Fruit fly (Drosophila melanogaster) whole organism, embryonic: ENCODE results near the gene CG5381.

ENCODE experiments used
- Abd-B ChIP-seq: fragments of 200-800 bp; sonication (Bioruptor generic); optimal IDR thresholded peaks from 2 replicates; lab custom pipeline; 2018; ENCODE audit warnings: missing biosample characterization, mild to moderate bottlenecking, missing genetic modification characterization, moderate library complexity
- Asciz ChIP-seq: fragments of 200-800 bp; sonication (Bioruptor generic); optimal IDR thresholded peaks from 2 replicates; lab custom pipeline; 2017; ENCODE audit warnings: missing biosample characterization, mild to moderate bottlenecking, missing genetic modification characterization, missing genetic modification reagents
- BEAF-32 ChIP-seq: fragments of 200-800 bp; sonication (Bioruptor generic); optimal IDR thresholded peaks from 3 replicates; lab custom pipeline; 2017; ENCODE audit warnings: missing biosample characterization, missing genetic modification characterization, mild to moderate bottlenecking, moderate library complexity, missing genetic modification reagents
- Blimp-1 ChIP-seq: fragments of 200-800 bp; sonication (Bioruptor generic); optimal IDR thresholded peaks from 3 replicates; lab custom pipeline; 2018; ENCODE audit warnings: missing biosample characterization, missing genetic modification characterization, mild to moderate bottlenecking, moderate library complexity, missing genetic modification reagents
- Bteb2 ChIP-seq: fragments of 200-800 bp; sonication (Bioruptor generic); optimal IDR thresholded peaks from 2 replicates; lab custom pipeline; 2016; ENCODE audit warnings: missing biosample characterization, missing genetic modification characterization
- CG10274 ChIP-seq: fragments of 200-800 bp; sonication (Bioruptor generic); optimal IDR thresholded peaks from 3 replicates; lab custom pipeline; 2017; ENCODE audit warnings: missing biosample characterization, mild to moderate bottlenecking, missing genetic modification characterization
- CG10321 ChIP-seq: fragments of 200-800 bp; sonication (Bioruptor generic); IDR thresholded peaks from 2 replicates; pipeline ENCODE4 v1.3.6; 2022; ENCODE audit warnings: missing biosample characterization, missing genetic modification characterization
- CG10565 ChIP-seq: fragments of 200-800 bp; sonication (Bioruptor generic); optimal IDR thresholded peaks from 3 replicates; lab custom pipeline; 2016; ENCODE audit warnings: missing biosample characterization, mild to moderate bottlenecking, missing genetic modification characterization
- CG11504 ChIP-seq: fragments of 200-800 bp; sonication (Bioruptor generic); optimal IDR thresholded peaks from 3 replicates; lab custom pipeline; 2019; ENCODE audit warnings: missing biosample characterization, mild to moderate bottlenecking, missing genetic modification characterization, moderate library complexity
- CG1233 ChIP-seq: fragments of 200-800 bp; sonication (Bioruptor generic); optimal IDR thresholded peaks from 4 replicates; lab custom pipeline; 2018; ENCODE audit warnings: missing biosample characterization, mild to moderate bottlenecking, missing genetic modification characterization
- CG12744 ChIP-seq: fragments of 200-800 bp; sonication (Bioruptor generic); optimal IDR thresholded peaks from 2 replicates; lab custom pipeline; 2016; ENCODE audit warnings: missing biosample characterization, missing genetic modification characterization
- CG1602 ChIP-seq: fragments of 200-800 bp; sonication (Bioruptor generic); optimal IDR thresholded peaks from 3 replicates; lab custom pipeline; 2016; ENCODE audit warnings: missing biosample characterization, missing genetic modification characterization
- CG2202 ChIP-seq: fragments of 200-800 bp; sonication (Bioruptor generic); optimal IDR thresholded peaks from 2 replicates; lab custom pipeline; 2018; ENCODE audit warnings: missing biosample characterization, mild to moderate bottlenecking, missing genetic modification characterization
- CG31224 ChIP-seq: fragments of 200-800 bp; sonication (Bioruptor generic); IDR thresholded peaks from 2 replicates; pipeline ENCODE4 v1.3.6; 2022; ENCODE audit warnings: missing biosample characterization, missing genetic modification characterization
- CG31365 ChIP-seq: fragments of 200-800 bp; sonication (Bioruptor generic); optimal IDR thresholded peaks from 2 replicates; lab custom pipeline; 2018; ENCODE audit warnings: missing biosample characterization, mild to moderate bottlenecking, missing genetic modification characterization
- CG3163 ChIP-seq: fragments of 200-800 bp; sonication (Bioruptor generic); optimal IDR thresholded peaks from 3 replicates; lab custom pipeline; 2016; ENCODE audit warnings: missing biosample characterization, missing genetic modification characterization
- CG32767 ChIP-seq: fragments of 200-800 bp; sonication (Bioruptor generic); IDR thresholded peaks from 2 replicates; pipeline ENCODE4 v1.3.6; 2022; ENCODE audit warnings: missing biosample characterization, missing genetic modification characterization
- CG33213 ChIP-seq: fragments of 200-800 bp; sonication (Bioruptor generic); optimal IDR thresholded peaks from 3 replicates; lab custom pipeline; 2016; ENCODE audit warnings: missing biosample characterization, missing genetic modification characterization
- CG34224 ChIP-seq: fragments of 200-800 bp; sonication (Bioruptor generic); IDR thresholded peaks from 3 replicates; pipeline ENCODE4 v1.3.6; 2022; ENCODE audit warnings: missing biosample characterization, missing genetic modification characterization; ENCODE audit not compliant: partially characterized antibody
- CG34376 ChIP-seq: fragments of 200-800 bp; sonication (Bioruptor generic); optimal IDR thresholded peaks from 2 replicates; lab custom pipeline; 2018; ENCODE audit warnings: missing biosample characterization, mild to moderate bottlenecking, missing genetic modification characterization
- CG3995 ChIP-seq: fragments of 200-800 bp; sonication (Bioruptor generic); optimal IDR thresholded peaks from 3 replicates; lab custom pipeline; 2016; ENCODE audit warnings: missing biosample characterization, missing genetic modification characterization
- CG42726 ChIP-seq: fragments of 200-800 bp; sonication (Bioruptor generic); IDR thresholded peaks from 2 replicates; pipeline ENCODE4 v1.3.6; 2022; ENCODE audit warnings: missing biosample characterization, missing genetic modification characterization; ENCODE audit not compliant: partially characterized antibody
- CG4328 ChIP-seq: fragments of 200-800 bp; sonication (Bioruptor generic); optimal IDR thresholded peaks from 3 replicates; lab custom pipeline; 2017; ENCODE audit warnings: missing biosample characterization, missing genetic modification reagents, missing genetic modification characterization
- CG4404 ChIP-seq: fragments of 200-800 bp; sonication (Bioruptor generic); IDR thresholded peaks from 2 replicates; pipeline ENCODE4 v1.3.6; 2022; ENCODE audit warnings: missing biosample characterization, missing genetic modification characterization
- CG6272 ChIP-seq: fragments of 200-800 bp; sonication (Bioruptor generic); IDR thresholded peaks from 2 replicates; pipeline ENCODE4 v1.3.6; 2022; ENCODE audit warnings: missing biosample characterization, missing genetic modification characterization
- CG7556 ChIP-seq: fragments of 200-800 bp; sonication (Bioruptor generic); optimal IDR thresholded peaks from 2 replicates; lab custom pipeline; 2017; ENCODE audit warnings: missing biosample characterization, mild to moderate bottlenecking, missing genetic modification characterization
- CG7786 ChIP-seq: fragments of 200-800 bp; sonication (Bioruptor generic); optimal IDR thresholded peaks from 2 replicates; lab custom pipeline; 2016; ENCODE audit warnings: missing biosample characterization, missing genetic modification characterization
- Dbx ChIP-seq: fragments of 200-800 bp; sonication (Bioruptor generic); IDR thresholded peaks from 3 replicates; pipeline ENCODE4 v1.3.6; 2022; ENCODE audit warnings: missing biosample characterization, missing genetic modification characterization
- Doc2 ChIP-seq: fragments of 200-800 bp; sonication (Bioruptor generic); IDR thresholded peaks from 2 replicates; pipeline ENCODE4 v1.3.6; 2022; ENCODE audit warnings: missing biosample characterization, missing genetic modification characterization
- ERR ChIP-seq: fragments of 200-800 bp; sonication (Bioruptor generic); optimal IDR thresholded peaks from 2 replicates; lab custom pipeline; 2016; ENCODE audit warnings: missing biosample characterization, missing genetic modification characterization
- Hr39 ChIP-seq: fragments of >200 bp; optimal IDR thresholded peaks from 2 replicates; lab custom pipeline; 2017
- Hr51 ChIP-seq, 2 experiments: fragments of 200-800 bp; sonication (Bioruptor generic); optimal IDR thresholded peaks; 2 replicates in 1 of 2; 3 replicates in 1 of 2; lab custom pipeline; 2016 to 2018; ENCODE audit warnings: missing biosample characterization in 2 of 2, missing genetic modification characterization in 2 of 2, mild to moderate bottlenecking in 1 of 2, moderate library complexity in 1 of 2
- Lpt ChIP-seq: fragments of >200 bp; optimal IDR thresholded peaks from 2 replicates; lab custom pipeline; 2018; ENCODE audit warnings: missing biosample characterization, missing genetic modification characterization
- Meics ChIP-seq: fragments of 200-800 bp; sonication (Bioruptor generic); optimal IDR thresholded peaks from 2 replicates; lab custom pipeline; 2017; ENCODE audit warnings: missing biosample characterization, mild to moderate bottlenecking, missing genetic modification characterization
- Myb ChIP-seq: fragments of 200-800 bp; sonication (Bioruptor generic); optimal IDR thresholded peaks from 2 replicates; lab custom pipeline; 2016; ENCODE audit warnings: missing biosample characterization, missing genetic modification characterization
- NC2β ChIP-seq: fragments of 200-800 bp; sonication (Bioruptor generic); optimal IDR thresholded peaks from 2 replicates; lab custom pipeline; 2016; ENCODE audit warnings: missing biosample characterization, missing genetic modification characterization
- PHDP ChIP-seq: fragments of 200-800 bp; sonication (Bioruptor generic); optimal IDR thresholded peaks from 3 replicates; lab custom pipeline; 2018; ENCODE audit warnings: missing biosample characterization, mild to moderate bottlenecking, missing genetic modification characterization, moderate library complexity
- Rfx ChIP-seq: fragments of 200-800 bp; sonication (Bioruptor generic); IDR thresholded peaks from 2 replicates; pipeline ENCODE4 v1.3.6; 2022; ENCODE audit warnings: missing biosample characterization, missing genetic modification characterization
- Sry-β ChIP-seq: fragments of 200-800 bp; sonication (Bioruptor generic); optimal IDR thresholded peaks from 2 replicates; lab custom pipeline; 2018; ENCODE audit warnings: missing biosample characterization, mild to moderate bottlenecking, missing genetic modification characterization, moderate library complexity
- chn ChIP-seq: fragments of 200-800 bp; sonication (Bioruptor generic); optimal IDR thresholded peaks from 2 replicates; lab custom pipeline; 2016; ENCODE audit warnings: missing biosample characterization, missing genetic modification characterization
- croc ChIP-seq: fragments of 200-800 bp; sonication (Bioruptor generic); conservative IDR thresholded peaks from 3 replicates; pipeline ENCODE4 v1.3.6; 2022; ENCODE audit warnings: missing biosample characterization, missing genetic modification characterization
- dmrt99B ChIP-seq: fragments of 200-800 bp; sonication (Bioruptor generic); optimal IDR thresholded peaks from 2 replicates; lab custom pipeline; 2018; ENCODE audit warnings: missing biosample characterization, mild to moderate bottlenecking, missing genetic modification characterization, moderate library complexity
- fd64A ChIP-seq: fragments of 200-800 bp; sonication (Bioruptor generic); optimal IDR thresholded peaks from 3 replicates; lab custom pipeline; 2018; ENCODE audit warnings: missing biosample characterization, mild to moderate bottlenecking, missing genetic modification characterization
- gsb-n ChIP-seq: fragments of 200-800 bp; sonication (Bioruptor generic); optimal IDR thresholded peaks from 3 replicates; lab custom pipeline; 2018; ENCODE audit warnings: missing biosample characterization, mild to moderate bottlenecking, missing genetic modification characterization
- inv ChIP-seq: fragments of 200-800 bp; sonication (Bioruptor generic); IDR thresholded peaks from 2 replicates; pipeline ENCODE4 v1.3.6; 2022; ENCODE audit warnings: missing biosample characterization, missing genetic modification characterization; ENCODE audit not compliant: partially characterized antibody
- knrl ChIP-seq: fragments of 200-800 bp; sonication (Bioruptor generic); IDR thresholded peaks from 3 replicates; pipeline ENCODE4 v1.3.6; 2022; ENCODE audit warnings: missing biosample characterization, missing genetic modification characterization; ENCODE audit not compliant: partially characterized antibody
- pros ChIP-seq: fragments of 200-800 bp; sonication (Bioruptor generic); optimal IDR thresholded peaks from 3 replicates; lab custom pipeline; 2019; ENCODE audit warnings: missing biosample characterization, mild to moderate bottlenecking, missing genetic modification characterization, moderate library complexity
- rib ChIP-seq: fragments of 200-800 bp; sonication (Bioruptor generic); IDR thresholded peaks from 2 replicates; pipeline ENCODE4 v1.3.6; 2022; ENCODE audit warnings: missing biosample characterization, missing genetic modification characterization
- row ChIP-seq: fragments of 200-800 bp; sonication (Bioruptor generic); IDR thresholded peaks from 3 replicates; pipeline ENCODE4 v1.3.6; 2022; ENCODE audit warnings: missing biosample characterization, missing genetic modification characterization
- trh ChIP-seq: fragments of 200-800 bp; sonication (Bioruptor generic); optimal IDR thresholded peaks from 2 replicates; lab custom pipeline; 2016; ENCODE audit warnings: missing biosample characterization, missing genetic modification characterization
- twi ChIP-seq: fragments of 200-800 bp; optimal IDR thresholded peaks from 2 replicates; lab custom pipeline; 2019; ENCODE audit warnings: missing biosample characterization, mild to moderate bottlenecking, missing genetic modification characterization, moderate library complexity

Gene CG5381

DNA sequence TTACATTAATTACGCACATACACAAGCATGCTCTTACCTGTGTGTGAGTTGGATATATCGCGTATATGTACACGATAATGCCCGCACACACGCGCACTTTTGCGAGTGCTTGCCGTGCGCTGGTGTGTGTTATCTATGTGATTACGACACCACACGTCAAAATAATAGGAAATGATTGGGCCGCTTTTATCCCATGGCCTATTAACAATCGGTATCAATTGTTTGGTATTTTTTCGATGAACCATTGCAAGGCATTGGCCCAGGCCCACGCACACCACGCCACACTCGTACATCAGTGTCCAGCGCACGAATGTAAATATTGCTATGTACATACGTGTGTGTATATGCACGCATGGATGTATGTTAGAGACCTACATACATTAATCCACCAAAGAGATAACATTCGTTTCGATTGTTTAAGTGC is 12.0 kb upstream of the CG5381 start (continued):
- TF ChIP-seq inv: no peak
- TF ChIP-seq CG10565 (GFP tag; lab: Kevin White, UChicago): no peak
- TF ChIP-seq CG33213 (GFP tag; lab: Kevin White, UChicago): peak; percentile 61
- TF ChIP-seq twi (tag; lab: Kevin White, UChicago): peak; percentile 51
- TF ChIP-seq Asciz (GFP tag; lab: Kevin White, UChicago): peak; percentile 69
- TF ChIP-seq rib (GFP tag; lab: Robert Waterston, UW): peak; percentile 79; the same call in 1 of the 2 replicates
- peak; percentile 74 for TF ChIP-seq CG1233 (GFP tag; lab: Kevin White, UChicago)
- TF ChIP-seq CG34224 (GFP tag; lab: Robert Waterston, UW): peak; percentile 66
- no peak for TF ChIP-seq CG11504 (tag; lab: Kevin White, UChicago)
- TF ChIP-seq CG3995 (GFP tag; lab: Kevin White, UChicago): peak; percentile 13
- TF ChIP-seq Hr51 (GFP tag; optimal IDR thresholded peaks at IDR 0.05; lab: Kevin White, UChicago): peak in 1 of 2 experiments; percentile 40
- TF ChIP-seq Dbx (GFP tag; lab: Robert Waterston, UW): peak; percentile 81; the same call in 2 of the 3 replicates
- TF ChIP-seq Hr39: no peak
- peak; percentile 74 for TF ChIP-seq pros (GFP tag; lab: Kevin White, UChicago)
- TF ChIP-seq Myb (GFP tag; lab: Kevin White, UChicago): peak; percentile 9
- peak; percentile 59; the same call in 1 of the 2 replicates for TF ChIP-seq CG32767
- no peak for TF ChIP-seq Doc2 (GFP tag; lab: Robert Waterston, UW)
- TF ChIP-seq CG4404: no peak
- peak; percentile 65 for TF ChIP-seq PHDP
- TF ChIP-seq gsb-n (tag; lab: Kevin White, UChicago): peak; percentile 59
- TF ChIP-seq CG10274 (GFP tag; lab: Kevin White, UChicago): peak; percentile 28
- peak; percentile 44 for TF ChIP-seq ERR (GFP tag; lab: Kevin White, UChicago)
- TF ChIP-seq trh (GFP tag; lab: Kevin White, UChicago): no peak
- no peak for TF ChIP-seq CG1602 (GFP tag; lab: Kevin White, UChicago)
- no peak for TF ChIP-seq chn (GFP tag; lab: Kevin White, UChicago)
- peak; percentile 30 for TF ChIP-seq CG7786 (GFP tag; lab: Kevin White, UChicago)
- TF ChIP-seq CG4328 (GFP tag; lab: Kevin White, UChicago): peak; percentile 88
- peak; percentile 63 for TF ChIP-seq CG3163 (GFP tag; lab: Kevin White, UChicago)
- TF ChIP-seq CG42726 (GFP tag; lab: Robert Waterston, UW): peak; percentile 28; the same call in 1 of the 2 replicates
- TF ChIP-seq CG10321 (GFP tag; lab: Robert Waterston, UW): no peak
- no peak for TF ChIP-seq fd64A (GFP tag; lab: Kevin White, UChicago)
- TF ChIP-seq CG31365 (tag; lab: Kevin White, UChicago): no peak
- TF ChIP-seq CG12744: no peak
- TF ChIP-seq Meics (GFP tag; lab: Kevin White, UChicago): peak; percentile 66
- TF ChIP-seq Blimp-1 (GFP tag; lab: Kevin White, UChicago): no peak
- TF ChIP-seq croc (GFP tag; lab: Robert Waterston, UW): no peak
- peak; percentile 35 for TF ChIP-seq CG2202 (tag; lab: Kevin White, UChicago)
- TF ChIP-seq Abd-B (GFP tag; lab: Kevin White, UChicago): no peak
- TF ChIP-seq Bteb2 (GFP tag; lab: Kevin White, UChicago): peak; percentile 36
- TF ChIP-seq NC2β (GFP tag; lab: Kevin White, UChicago): peak; percentile 55
- TF ChIP-seq CG31224: no peak
- TF ChIP-seq dmrt99B (tag; lab: Kevin White, UChicago): peak; percentile 47
- TF ChIP-seq Rfx: peak; percentile 75
- peak; percentile 12; the same call in 1 of the 3 replicates for TF ChIP-seq knrl (GFP tag; lab: Robert Waterston, UW)
- no peak for TF ChIP-seq Lpt
- peak; percentile 62 for TF ChIP-seq BEAF-32
- TF ChIP-seq CG7556 (GFP tag; lab: Kevin White, UChicago): peak; percentile 47
- TF ChIP-seq CG34376 (GFP tag; lab: Kevin White, UChicago): peak; percentile 99
- TF ChIP-seq CG6272: no peak
- TF ChIP-seq Sry-β: peak; percentile 17
- TF ChIP-seq row (GFP tag; lab: Robert Waterston, UW): peak; percentile 70; the same call in 2 of the 3 replicates
